Worm (Caenorhabditis elegans) whole organism, L2 larva: ENCODE results near the gene ZK686.5.
"Not testable (repeated sequence)": the region's sequence is repeated elsewhere in the genome, so short reads cannot be mapped to it uniquely, and the experiment has no call there.

Source experiments
- C34F6.9 ChIP-seq: fragments of 150-350 bp; optimal IDR thresholded peaks from 2 replicates; lab custom pipeline; 2014; ENCODE audit warnings: missing biosample characterization, missing genetic modification characterization
- F13H6.1 ChIP-seq: sonication (generic microtip); optimal IDR thresholded peaks from 2 replicates; lab custom pipeline; 2016; ENCODE audit warnings: missing genetic modification characterization, missing compliant biosample characterization
- R02D3.7 ChIP-seq: fragments of 150-350 bp; optimal IDR thresholded peaks from 2 replicates; lab custom pipeline; 2014; ENCODE audit warnings: missing biosample characterization, missing genetic modification characterization
- alr-1 ChIP-seq: fragments of 150-350 bp; optimal IDR thresholded peaks from 2 replicates; lab custom pipeline; 2014; ENCODE audit warnings: missing biosample characterization, missing genetic modification characterization
- blmp-1 ChIP-seq: sonication (generic microtip); optimal IDR thresholded peaks from 2 replicates; lab custom pipeline; 2017; ENCODE audit warnings: missing genetic modification characterization, mild to moderate bottlenecking, missing compliant biosample characterization, antibody characterized with exemption, moderate library complexity; ENCODE audit not compliant: insufficient read depth
- ceh-16 ChIP-seq: fragments of 150-350 bp; optimal IDR thresholded peaks from 2 replicates; lab custom pipeline; 2014; ENCODE audit warnings: missing biosample characterization, missing genetic modification characterization
- crh-2 ChIP-seq: sonication (generic microtip); optimal IDR thresholded peaks from 2 replicates; lab custom pipeline; 2017; ENCODE audit warnings: missing biosample characterization, missing genetic modification characterization
- egl-27 ChIP-seq: sonication (generic microtip); optimal IDR thresholded peaks from 3 replicates; lab custom pipeline; 2017; ENCODE audit warnings: missing biosample characterization, missing genetic modification reagents, missing genetic modification characterization
- elt-3 ChIP-seq: sonication (generic microtip); optimal IDR thresholded peaks from 2 replicates; lab custom pipeline; 2017; ENCODE audit warnings: missing biosample characterization, missing genetic modification characterization
- gmeb-1 ChIP-seq: fragments of 150-350 bp; optimal IDR thresholded peaks from 2 replicates; lab custom pipeline; 2014; ENCODE audit warnings: missing biosample characterization, missing genetic modification characterization
- lin-11 ChIP-seq: fragments of 150-350 bp; sonication (generic microtip); optimal IDR thresholded peaks from 2 replicates; lab custom pipeline; 2014; ENCODE audit warnings: missing biosample characterization, missing genetic modification characterization, inconsistent platforms, mixed read lengths
- lin-13 ChIP-seq: fragments of 150-350 bp; optimal IDR thresholded peaks from 2 replicates; lab custom pipeline; 2014; ENCODE audit warnings: missing biosample characterization, missing genetic modification reagents, missing genetic modification characterization
- lsy-2 ChIP-seq, 2 experiments: fragments of 150-350 bp in 1 of 2; sonication (generic microtip) in 1 of 2; optimal IDR thresholded peaks; 2 replicates each; lab custom pipeline; 2014 to 2017; ENCODE audit warnings: missing biosample characterization in 2 of 2, missing genetic modification characterization in 2 of 2
- mab-5 ChIP-seq: fragments of 150-350 bp; optimal IDR thresholded peaks from 2 replicates; lab custom pipeline; 2014; ENCODE audit warnings: missing biosample characterization, missing genetic modification characterization
- mbf-1 ChIP-seq: sonication (generic microtip); optimal IDR thresholded peaks from 2 replicates; lab custom pipeline; 2017; ENCODE audit warnings: missing biosample characterization, missing genetic modification characterization
- mdl-1 ChIP-seq, 2 experiments: fragments of 150-350 bp in 1 of 2; sonication (generic microtip) in 1 of 2; optimal IDR thresholded peaks; 2 replicates each; lab custom pipeline; 2017; ENCODE audit warnings: missing biosample characterization in 2 of 2, missing genetic modification characterization in 2 of 2
- nhr-10 ChIP-seq: sonication (generic microtip); optimal IDR thresholded peaks from 2 replicates; lab custom pipeline; 2017; ENCODE audit warnings: missing biosample characterization, missing genetic modification characterization
- nhr-11 ChIP-seq: fragments of 150-350 bp; optimal IDR thresholded peaks from 2 replicates; lab custom pipeline; 2014; ENCODE audit warnings: missing biosample characterization, missing genetic modification characterization
- nhr-12 ChIP-seq: fragments of 150-350 bp; optimal IDR thresholded peaks from 2 replicates; lab custom pipeline; 2014; ENCODE audit warnings: missing biosample characterization, missing genetic modification characterization
- nhr-129 ChIP-seq: fragments of 150-350 bp; optimal IDR thresholded peaks from 2 replicates; lab custom pipeline; 2014; ENCODE audit warnings: missing biosample characterization, missing genetic modification characterization
- nhr-23 ChIP-seq: fragments of 150-350 bp; optimal IDR thresholded peaks from 2 replicates; lab custom pipeline; 2014; ENCODE audit warnings: missing biosample characterization, missing genetic modification reagents, missing genetic modification characterization
- nhr-25 ChIP-seq: fragments of 150-350 bp; sonication (generic microtip); optimal IDR thresholded peaks from 3 replicates; lab custom pipeline; 2014; ENCODE audit warnings: missing biosample characterization, missing genetic modification characterization
- nhr-6 ChIP-seq: fragments of 150-350 bp; optimal IDR thresholded peaks from 2 replicates; lab custom pipeline; 2014; ENCODE audit warnings: missing biosample characterization, missing genetic modification characterization
- nhr-77 ChIP-seq: fragments of 150-350 bp; optimal IDR thresholded peaks from 2 replicates; lab custom pipeline; 2014; ENCODE audit warnings: missing biosample characterization, missing genetic modification characterization
- peb-1 ChIP-seq: fragments of 150-350 bp; optimal IDR thresholded peaks from 2 replicates; lab custom pipeline; 2014; ENCODE audit warnings: missing biosample characterization, missing genetic modification characterization
- sem-4 ChIP-seq: fragments of 150-350 bp; optimal IDR thresholded peaks from 2 replicates; lab custom pipeline; 2014; ENCODE audit warnings: missing biosample characterization, missing genetic modification reagents, missing genetic modification characterization
- sma-3 ChIP-seq: sonication (generic microtip); optimal IDR thresholded peaks from 2 replicates; lab custom pipeline; 2016; ENCODE audit warnings: missing genetic modification reagents, missing genetic modification characterization, missing compliant biosample characterization
- sma-9 ChIP-seq, 2 experiments: fragments of 150-350 bp in 1 of 2; sonication (generic microtip) in 1 of 2; optimal IDR thresholded peaks; 2 replicates each; lab custom pipeline; 2014 to 2016; ENCODE audit warnings: missing genetic modification characterization in 2 of 2, mild to moderate bottlenecking in 1 of 2, missing biosample characterization in 1 of 2, missing compliant biosample characterization in 1 of 2, missing genetic modification reagents in 1 of 2, moderate library complexity in 1 of 2
- unc-39 ChIP-seq: fragments of 150-350 bp; optimal IDR thresholded peaks from 2 replicates; lab custom pipeline; 2014; ENCODE audit warnings: missing biosample characterization, missing genetic modification characterization
- unc-55 ChIP-seq: fragments of 150-350 bp; sonication (generic microtip); optimal IDR thresholded peaks from 3 replicates; lab custom pipeline; 2014; ENCODE audit warnings: missing biosample characterization, missing genetic modification reagents, missing genetic modification characterization
- unc-62 ChIP-seq: fragments of 150-350 bp; optimal IDR thresholded peaks from 2 replicates; lab custom pipeline; 2014; ENCODE audit warnings: missing biosample characterization, missing genetic modification reagents, missing genetic modification characterization
- zag-1 ChIP-seq: fragments of 150-350 bp; optimal IDR thresholded peaks from 2 replicates; lab custom pipeline; 2014; ENCODE audit warnings: missing biosample characterization, missing genetic modification characterization
- ztf-11 ChIP-seq: sonication (generic microtip); optimal IDR thresholded peaks from 2 replicates; lab custom pipeline; 2017; ENCODE audit warnings: missing biosample characterization, missing genetic modification characterization
- ztf-4 ChIP-seq: fragments of 150-350 bp; optimal IDR thresholded peaks from 2 replicates; lab custom pipeline; 2014; ENCODE audit warnings: missing biosample characterization, missing genetic modification characterization

Gene ZK686.5

DNA sequence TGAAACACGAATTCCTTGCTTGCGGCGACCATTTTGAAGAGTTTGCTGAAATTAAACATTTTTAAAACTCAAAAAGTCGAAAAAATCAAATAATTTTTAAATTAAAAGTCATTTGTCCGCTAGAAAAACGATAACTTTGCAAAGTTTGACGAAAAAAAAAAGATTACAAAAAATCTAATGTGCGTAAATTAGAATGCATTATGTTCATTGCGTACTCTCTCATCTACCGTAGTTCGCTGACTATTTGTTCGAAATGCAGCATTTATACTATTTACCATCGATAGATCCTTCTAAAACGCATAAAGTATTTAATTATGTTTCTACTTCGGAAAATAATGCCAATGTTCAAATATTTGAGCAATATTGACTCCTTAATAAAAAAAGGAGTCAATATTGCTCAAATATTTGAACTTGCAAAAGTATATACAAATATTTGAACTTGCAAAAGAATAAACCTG is 8.7 kb upstream of the ZK686.5 start, which contains the start of gene bath-15:
bath-15 (minus strand) TSS at position 51 of the 458 bp plus-strand sequence.
- no peak for TF ChIP-seq nhr-23

- no peak for TF ChIP-seq peb-1 (tag; lab: Kevin White, UChicago)
- no peak for TF ChIP-seq crh-2
- TF ChIP-seq zag-1 (tag; lab: Kevin White, UChicago) = no peak
- TF ChIP-seq unc-39 (tag; lab: Kevin White, UChicago) = no peak
- TF ChIP-seq sem-4 (tag; lab: Kevin White, UChicago) = no peak
- TF ChIP-seq nhr-25 (tag; lab: Kevin White, UChicago) = no peak
- no peak for TF ChIP-seq alr-1 (tag; lab: Kevin White, UChicago)
- no peak for TF ChIP-seq egl-27 (tag; lab: Kevin White, UChicago)
- no peak for TF ChIP-seq nhr-6 (tag; lab: Kevin White, UChicago)
These were observed 6.5 kb upstream of the ZK686.5 start for ce11 chrIII:7773791-7774190.

DNA sequence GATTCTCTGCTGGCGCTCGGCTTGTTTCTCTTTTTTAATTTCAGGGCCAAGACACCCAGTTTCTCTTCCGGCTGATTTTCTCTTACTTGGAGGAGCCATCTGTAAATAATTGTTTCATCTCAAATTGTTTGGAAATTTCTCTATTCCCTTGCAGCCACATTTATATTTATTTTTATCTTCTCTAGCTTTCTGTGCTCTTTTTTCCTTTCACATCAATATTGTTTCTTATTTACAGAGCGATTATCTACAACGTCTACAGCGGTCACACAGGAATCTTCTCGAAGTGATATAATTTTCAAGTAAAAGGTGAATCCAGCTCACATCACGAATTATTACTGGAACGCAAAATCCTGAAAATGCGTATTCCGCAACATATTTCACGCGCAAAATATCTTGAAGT is 5.6 kb upstream of the ZK686.5 start, which contains the start of the genes ZK686.6 and ZK686.1:
ZK686.6 (minus strand) TSS at position 101 of the 400 bp plus-strand sequence.
ZK686.1 (plus strand) TSS at position 234 of the 400 bp plus-strand sequence.
- TF ChIP-seq lin-13 (GFP tag; lab: Kevin White, UChicago) (no peak), mdl-1 (tag; optimal IDR thresholded peaks at IDR 0.05; lab: Kevin White, UChicago) (no peak), R02D3.7 (tag; lab: Kevin White, UChicago) (no peak), nhr-10 (tag; lab: Kevin White, UChicago) (no peak), F13H6.1 (tag; lab: Kevin White, UChicago) (no peak), sma-9 (GFP tag; optimal IDR thresholded peaks at IDR 0.05; lab: Kevin White, UChicago) (no peak), sma-9 (tag; optimal IDR thresholded peaks at IDR 0.05; lab: Kevin White, UChicago) (no peak), nhr-23 (no peak), unc-62 (GFP tag; lab: Kevin White, UChicago) (no peak), ztf-4 (tag; lab: Kevin White, UChicago) (no peak), egl-27 (tag; lab: Kevin White, UChicago) (no peak), nhr-12 (no peak), nhr-11 (tag; lab: Kevin White, UChicago) (no peak), nhr-77 (no peak), elt-3 (no peak), nhr-25 (tag; lab: Kevin White, UChicago) (no peak), blmp-1 (tag; lab: Kevin White, UChicago) (no peak), ztf-11 (tag; lab: Kevin White, UChicago) (no peak), gmeb-1 (no peak), unc-55 (no peak)
- TF ChIP-seq, all 48 proteins: peak for 0

DNA sequence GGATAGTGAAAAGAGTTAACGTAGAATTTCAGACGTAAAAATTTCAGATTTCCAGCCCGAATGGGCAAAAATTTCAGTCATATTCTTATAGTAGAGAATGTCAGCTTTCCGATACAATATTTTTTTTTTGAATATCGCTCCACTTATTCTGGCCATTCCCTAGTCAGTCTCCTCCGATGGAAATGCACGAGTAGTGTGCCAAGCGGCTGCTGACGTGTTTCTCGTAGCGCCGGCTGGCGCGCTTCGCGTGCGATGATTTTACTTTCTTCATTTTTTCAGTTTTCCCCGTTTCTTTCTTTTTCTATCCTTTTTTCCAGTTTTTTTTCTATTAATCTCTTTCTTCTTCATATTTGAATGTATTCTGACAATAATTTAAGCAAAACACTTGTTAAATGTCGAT is 3.7 kb upstream of the ZK686.5 start:
- peak; percentile 18 for TF ChIP-seq nhr-25 (tag; lab: Kevin White, UChicago)
- peak; percentile 58 for TF ChIP-seq C34F6.9 (tag; lab: Kevin White, UChicago)
- TF ChIP-seq gmeb-1 = peak; percentile 67
- peak; percentile 5 for TF ChIP-seq lin-11
- peak; percentile 64 for TF ChIP-seq unc-55
- TF ChIP-seq sma-9 (GFP tag; optimal IDR thresholded peaks at IDR 0.05; lab: Kevin White, UChicago) = peak; percentile 6
- not testable (repeated sequence) for TF ChIP-seq sma-9 (tag; optimal IDR thresholded peaks at IDR 0.05; lab: Kevin White, UChicago)
- TF ChIP-seq crh-2 = peak; percentile 19
- TF ChIP-seq sma-3 (GFP tag; lab: Kevin White, UChicago) = peak; percentile 40
- TF ChIP-seq blmp-1 (tag; lab: Kevin White, UChicago) = peak; percentile 13
- TF ChIP-seq F13H6.1 (tag; lab: Kevin White, UChicago) = peak; percentile 45
- TF ChIP-seq lsy-2 (tag; optimal IDR thresholded peaks at IDR 0.05; lab: Kevin White, UChicago) = peak; percentile 72 to 84
- TF ChIP-seq lin-13 (GFP tag; lab: Kevin White, UChicago) = peak; percentile 37
- peak; percentile 84 for TF ChIP-seq mab-5
- TF ChIP-seq, all 48 proteins: peak for 13; not testable (repeated sequence) for 35

DNA sequence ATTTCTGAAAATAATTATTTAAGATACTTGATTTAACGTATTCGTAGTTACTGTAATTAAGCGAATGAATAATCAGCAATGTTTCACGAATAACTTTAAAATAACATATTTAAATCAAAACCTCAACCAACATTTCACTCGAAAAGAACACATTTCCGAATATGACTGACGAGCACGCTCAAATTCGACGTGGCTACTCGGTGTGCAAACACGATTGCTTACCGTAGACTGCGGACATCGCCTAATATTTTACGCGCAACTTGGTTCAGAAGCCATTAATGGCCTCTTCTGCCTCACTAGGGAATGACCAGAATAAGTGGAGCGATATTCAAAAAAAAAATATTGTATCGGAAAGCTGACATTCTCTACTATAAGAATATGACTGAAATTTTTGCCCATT is 2.6 kb upstream of the ZK686.5 start, which contains the start of gene snu-23:
snu-23 (minus strand) TSS at position 156 of the 400 bp plus-strand sequence.
- TF ChIP-seq nhr-129 (tag; lab: Kevin White, UChicago) (peak; percentile 43), mbf-1 (tag; lab: Kevin White, UChicago) (no peak), lsy-2 (tag; optimal IDR thresholded peaks at IDR 0.05; lab: Kevin White, UChicago) (peak; percentile 58 to 96), unc-55 (peak; percentile 38), lin-13 (GFP tag; lab: Kevin White, UChicago) (peak; percentile 12), C34F6.9 (tag; lab: Kevin White, UChicago) (peak; percentile 45), crh-2 (peak; percentile 68), ceh-16 (tag; lab: Kevin White, UChicago) (no peak)
